Worm (Caenorhabditis elegans): ENCODE measurements around the gene B0024.3.

DNA sequence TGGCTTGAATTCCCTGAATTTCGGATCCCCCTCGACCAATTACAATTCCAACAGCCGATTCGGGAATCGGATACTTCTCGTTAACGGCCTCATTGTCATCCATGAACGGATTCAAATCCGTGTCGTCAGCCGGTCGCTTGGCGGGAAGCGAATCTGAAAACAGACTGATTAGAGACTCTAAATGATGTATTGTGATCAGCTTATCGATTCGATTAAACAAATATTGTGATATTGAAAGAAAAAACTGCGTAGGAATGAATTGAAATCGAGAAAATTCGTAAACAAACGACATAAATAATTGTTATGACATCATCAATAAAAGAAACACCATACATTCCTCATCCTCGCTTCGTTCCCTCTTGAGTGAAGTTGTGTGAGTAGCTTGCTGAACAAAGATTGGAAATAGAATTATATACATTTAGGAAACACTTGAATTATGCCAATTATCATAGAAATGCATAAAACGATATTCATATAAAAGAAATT is 49.4 kb upstream of the B0024.3 start:
- TF ChIP-seq unc-3 (GFP tag; conservative IDR thresholded peaks at IDR 0.05) (no peak), unc-3 (tag; optimal IDR thresholded peaks at IDR 0.05) (no peak), unc-55 (GFP tag; optimal IDR thresholded peaks at IDR 0.05) (no peak), ztf-16 (tag; optimal IDR thresholded peaks at IDR 0.05) (no peak), lim-6 (tag; optimal IDR thresholded peaks at IDR 0.05) (no peak), nhr-11 (tag; optimal IDR thresholded peaks at IDR 0.05) (no peak), fax-1 (tag; optimal IDR thresholded peaks at IDR 0.05) (no peak), ref-2 (tag; optimal IDR thresholded peaks at IDR 0.05) (no peak)

Data from whole organism, late embryonic.